Worm (Caenorhabditis elegans) whole organism, midembryonic: ENCODE measurements around the gene rund-1.

Experiments used
- cog-1 ChIP-seq: sonication (generic microtip); optimal IDR thresholded peaks from 2 replicates; lab custom pipeline; 2016; ENCODE audit warnings: missing genetic modification characterization, missing compliant biosample characterization
- med-1 ChIP-seq: sonication (generic microtip); optimal IDR thresholded peaks from 2 replicates; lab custom pipeline; 2017; ENCODE audit warnings: missing genetic modification characterization, mild to moderate bottlenecking, missing compliant biosample characterization, antibody characterized with exemption, missing genetic modification reagents; ENCODE audit not compliant: insufficient read depth
- tab-1 ChIP-seq: fragments of 200-800 bp; sonication (Bioruptor generic); IDR thresholded peaks from 2 replicates; pipeline ENCODE4 v1.3.6; 2022; ENCODE audit warnings: missing genetic modification characterization, missing compliant biosample characterization

DNA sequence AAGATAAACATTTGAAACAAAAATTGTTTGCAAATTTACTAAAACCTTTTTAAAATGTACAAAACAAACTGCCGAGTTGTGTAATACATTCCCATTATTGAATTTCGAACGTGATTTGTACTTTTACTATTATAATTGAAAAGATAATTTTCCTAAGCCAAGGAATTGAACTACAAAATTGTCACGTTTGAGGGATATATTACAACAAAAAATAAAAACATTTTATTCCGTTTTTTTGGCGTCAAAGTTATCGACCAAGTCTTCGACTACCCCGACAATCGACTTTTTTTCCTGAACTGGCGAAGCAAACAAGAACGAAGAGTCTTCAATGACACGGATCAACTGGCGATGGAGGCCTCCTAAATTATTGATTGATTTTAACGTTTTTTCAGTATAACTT, 19.3 kb upstream of the rund-1 start, which contains the start of gene T19D7.7:
- TF ChIP-seq tab-1 (no peak), cog-1 (no peak), med-1 (GFP tag; lab: Kevin White, UChicago) (no peak)
